Fruit fly (Drosophila melanogaster) whole organism, embryonic: Measurements from ENCODE around the gene corolla.

Source experiments
- CG10462 ChIP-seq: fragments of 200-800 bp; sonication (Bioruptor generic); optimal IDR thresholded peaks from 2 replicates; lab custom pipeline; 2016; ENCODE audit warnings: missing biosample characterization, missing genetic modification characterization
- CG11456 ChIP-seq: fragments of 200-800 bp; sonication (Bioruptor generic); IDR thresholded peaks from 3 replicates; pipeline ENCODE4 v1.3.6; 2022; ENCODE audit warnings: missing biosample characterization, missing genetic modification characterization
- CG13624 ChIP-seq: fragments of 200-800 bp; sonication (Bioruptor generic); optimal IDR thresholded peaks from 2 replicates; lab custom pipeline; 2016; ENCODE audit warnings: missing biosample characterization, missing genetic modification characterization
- CG14441 ChIP-seq: fragments of 200-800 bp; sonication (Bioruptor generic); IDR thresholded peaks from 2 replicates; pipeline ENCODE4 v1.3.6; 2022; ENCODE audit warnings: missing biosample characterization, missing genetic modification characterization
- CG1647 ChIP-seq: fragments of 200-800 bp; sonication (Bioruptor generic); optimal IDR thresholded peaks from 3 replicates; lab custom pipeline; 2016; ENCODE audit warnings: missing biosample characterization, missing genetic modification characterization
- CG16863 ChIP-seq: fragments of 200-800 bp; sonication (Bioruptor generic); optimal IDR thresholded peaks from 3 replicates; lab custom pipeline; 2016; ENCODE audit warnings: missing biosample characterization, missing genetic modification characterization
- CG17359 ChIP-seq: fragments of 200-800 bp; sonication (Bioruptor generic); optimal IDR thresholded peaks from 3 replicates; lab custom pipeline; 2018; ENCODE audit warnings: missing biosample characterization, mild to moderate bottlenecking, missing genetic modification characterization, moderate library complexity
- CG2712 ChIP-seq: fragments of 200-800 bp; optimal IDR thresholded peaks from 3 replicates; lab custom pipeline; 2019; ENCODE audit warnings: missing biosample characterization, mild to moderate bottlenecking, missing genetic modification characterization, moderate library complexity
- CG3065 ChIP-seq: fragments of 200-800 bp; sonication (Bioruptor generic); optimal IDR thresholded peaks from 2 replicates; lab custom pipeline; 2016; ENCODE audit warnings: missing biosample characterization, missing genetic modification characterization
- CG3407 ChIP-seq: fragments of 200-800 bp; sonication (Bioruptor generic); optimal IDR thresholded peaks from 2 replicates; lab custom pipeline; 2018; ENCODE audit warnings: missing biosample characterization, mild to moderate bottlenecking, missing genetic modification characterization
- CG4424 ChIP-seq: fragments of 200-800 bp; sonication (Bioruptor generic); optimal IDR thresholded peaks from 3 replicates; lab custom pipeline; 2016; ENCODE audit warnings: missing biosample characterization, missing genetic modification characterization
- CG6683 ChIP-seq: fragments of 200-800 bp; sonication (Bioruptor generic); optimal IDR thresholded peaks from 2 replicates; lab custom pipeline; 2017; ENCODE audit warnings: missing biosample characterization, mild to moderate bottlenecking, missing genetic modification characterization, missing genetic modification reagents
- CG7271 ChIP-seq: fragments of 200-800 bp; sonication (Bioruptor generic); optimal IDR thresholded peaks from 2 replicates; lab custom pipeline; 2018; ENCODE audit warnings: missing biosample characterization, mild to moderate bottlenecking, missing genetic modification characterization, moderate library complexity
- CG7839 ChIP-seq: fragments of 200-800 bp; sonication (Bioruptor generic); optimal IDR thresholded peaks from 3 replicates; lab custom pipeline; 2018; ENCODE audit warnings: missing biosample characterization, mild to moderate bottlenecking, missing genetic modification characterization, moderate library complexity
- CHES-1-like ChIP-seq: fragments of 200-800 bp; sonication (Bioruptor generic); optimal IDR thresholded peaks from 2 replicates; lab custom pipeline; 2016; ENCODE audit warnings: missing biosample characterization, missing genetic modification characterization
- CTCF ChIP-seq: fragments of 200-800 bp; sonication (Bioruptor generic); optimal IDR thresholded peaks from 2 replicates; lab custom pipeline; 2017; ENCODE audit warnings: missing biosample characterization, mild to moderate bottlenecking, missing genetic modification characterization, moderate library complexity
- Dbx ChIP-seq: fragments of 200-800 bp; sonication (Bioruptor generic); IDR thresholded peaks from 3 replicates; pipeline ENCODE4 v1.3.6; 2022; ENCODE audit warnings: missing biosample characterization, missing genetic modification characterization
- Doc3 ChIP-seq: fragments of 200-800 bp; sonication (Bioruptor generic); IDR thresholded peaks from 3 replicates; pipeline ENCODE4 v1.3.6; 2022; ENCODE audit warnings: missing biosample characterization, missing genetic modification characterization; ENCODE audit not compliant: partially characterized antibody
- E2f1 ChIP-seq: fragments of 200-800 bp; sonication (Bioruptor generic); IDR thresholded peaks from 2 replicates; pipeline ENCODE4 v1.3.6; 2022; ENCODE audit warnings: missing biosample characterization, missing genetic modification characterization
- Fer2 ChIP-seq: fragments of 200-800 bp; sonication (Bioruptor generic); optimal IDR thresholded peaks from 2 replicates; lab custom pipeline; 2018; ENCODE audit warnings: missing biosample characterization, mild to moderate bottlenecking, missing genetic modification characterization, moderate library complexity
- Gsc ChIP-seq: fragments of 200-800 bp; sonication (Bioruptor generic); IDR thresholded peaks from 2 replicates; pipeline ENCODE4 v1.3.6; 2022; ENCODE audit warnings: missing biosample characterization, missing genetic modification characterization
- HLH54F ChIP-seq: fragments of 200-800 bp; sonication (Bioruptor generic); optimal IDR thresholded peaks from 3 replicates; lab custom pipeline; 2016; ENCODE audit warnings: missing biosample characterization, missing genetic modification characterization
- Hey ChIP-seq: fragments of 200-800 bp; sonication (Bioruptor generic); optimal IDR thresholded peaks from 3 replicates; lab custom pipeline; 2018; ENCODE audit warnings: missing biosample characterization, mild to moderate bottlenecking, missing genetic modification characterization
- Hsf ChIP-seq: fragments of 200-800 bp; sonication (Bioruptor generic); optimal IDR thresholded peaks from 3 replicates; lab custom pipeline; 2016; ENCODE audit warnings: missing biosample characterization, missing genetic modification characterization
- Neu2 ChIP-seq: fragments of 200-800 bp; sonication (Bioruptor generic); optimal IDR thresholded peaks from 3 replicates; lab custom pipeline; 2016; ENCODE audit warnings: missing biosample characterization, missing genetic modification characterization, borderline replicate concordance
- Oaz ChIP-seq: fragments of 200-800 bp; sonication (Bioruptor generic); IDR thresholded peaks from 2 replicates; pipeline ENCODE4 v1.3.6; 2022; ENCODE audit warnings: missing biosample characterization, missing genetic modification characterization
- Opbp ChIP-seq: fragments of 200-800 bp; sonication (Bioruptor generic); IDR thresholded peaks from 3 replicates; pipeline ENCODE4 v1.3.6; 2022; ENCODE audit warnings: missing biosample characterization, missing genetic modification characterization; ENCODE audit not compliant: partially characterized antibody
- Optix ChIP-seq: fragments of 200-800 bp; sonication (Bioruptor generic); IDR thresholded peaks from 3 replicates; pipeline ENCODE4 v1.3.6; 2022; ENCODE audit warnings: missing biosample characterization, missing genetic modification characterization
- Scr ChIP-seq: fragments of 200-800 bp; sonication (Bioruptor generic); IDR thresholded peaks from 2 replicates; pipeline ENCODE4 v1.3.6; 2022; ENCODE audit warnings: missing biosample characterization, missing genetic modification characterization; ENCODE audit not compliant: partially characterized antibody
- Sry-β ChIP-seq: fragments of 200-800 bp; sonication (Bioruptor generic); optimal IDR thresholded peaks from 2 replicates; lab custom pipeline; 2018; ENCODE audit warnings: missing biosample characterization, mild to moderate bottlenecking, missing genetic modification characterization, moderate library complexity
- ato ChIP-seq: fragments of 200-800 bp; sonication (Bioruptor generic); IDR thresholded peaks from 2 replicates; pipeline ENCODE4 v1.3.6; 2022; ENCODE audit warnings: missing biosample characterization, missing genetic modification characterization; ENCODE audit not compliant: partially characterized antibody
- bcd ChIP-seq: fragments of 200-800 bp; sonication (Bioruptor generic); optimal IDR thresholded peaks from 2 replicates; lab custom pipeline; 2017; ENCODE audit warnings: missing biosample characterization, mild to moderate bottlenecking, missing genetic modification characterization
- cato ChIP-seq: fragments of 200-800 bp; sonication (Bioruptor generic); optimal IDR thresholded peaks from 2 replicates; lab custom pipeline; 2016; ENCODE audit warnings: missing biosample characterization, missing genetic modification characterization, borderline replicate concordance
- ci ChIP-seq: fragments of 200-800 bp; sonication (Bioruptor generic); IDR thresholded peaks from 3 replicates; pipeline ENCODE4 v1.3.6; 2022; ENCODE audit warnings: missing biosample characterization, missing genetic modification characterization
- ftz-f1 ChIP-seq: fragments of 200-800 bp; sonication (Bioruptor generic); optimal IDR thresholded peaks from 2 replicates; lab custom pipeline; 2016; ENCODE audit warnings: missing biosample characterization, missing genetic modification characterization
- hkb ChIP-seq, 2 experiments: fragments of 200-800 bp in 1 of 2; fragments of >200 bp in 1 of 2; sonication (Bioruptor generic) in 1 of 2; IDR thresholded peaks in 1 of 2; optimal IDR thresholded peaks in 1 of 2; 2 replicates each; pipeline versions ENCODE4 v1.3.6 to Lab custom; 2017 to 2022; ENCODE audit warnings: missing biosample characterization in 1 of 2, missing genetic modification characterization in 1 of 2
- lilli ChIP-seq: fragments of 200-800 bp; sonication (Bioruptor generic); optimal IDR thresholded peaks from 3 replicates; lab custom pipeline; 2016; ENCODE audit warnings: missing biosample characterization, missing genetic modification characterization
- maf-S ChIP-seq: fragments of 200-800 bp; sonication (Bioruptor generic); optimal IDR thresholded peaks from 2 replicates; lab custom pipeline; 2016; ENCODE audit warnings: missing biosample characterization, missing genetic modification characterization
- mam ChIP-seq: fragments of 200-800 bp; sonication (Bioruptor generic); optimal IDR thresholded peaks from 3 replicates; lab custom pipeline; 2016; ENCODE audit warnings: missing biosample characterization, missing genetic modification characterization
- nau ChIP-seq: fragments of 200-800 bp; sonication (Bioruptor generic); optimal IDR thresholded peaks from 3 replicates; lab custom pipeline; 2017; ENCODE audit warnings: missing biosample characterization, mild to moderate bottlenecking, missing genetic modification characterization, missing genetic modification reagents
- pb ChIP-seq: fragments of 200-800 bp; sonication (Bioruptor generic); optimal IDR thresholded peaks from 3 replicates; lab custom pipeline; 2016; ENCODE audit warnings: missing biosample characterization, missing genetic modification characterization
- pros ChIP-seq: fragments of 200-800 bp; sonication (Bioruptor generic); optimal IDR thresholded peaks from 3 replicates; lab custom pipeline; 2019; ENCODE audit warnings: missing biosample characterization, mild to moderate bottlenecking, missing genetic modification characterization, moderate library complexity
- row ChIP-seq: fragments of 200-800 bp; sonication (Bioruptor generic); IDR thresholded peaks from 3 replicates; pipeline ENCODE4 v1.3.6; 2022; ENCODE audit warnings: missing biosample characterization, missing genetic modification characterization
- shn ChIP-seq: fragments of 200-800 bp; sonication (Bioruptor generic); optimal IDR thresholded peaks from 3 replicates; lab custom pipeline; 2016; ENCODE audit warnings: missing biosample characterization, missing genetic modification characterization
- so ChIP-seq: fragments of 200-800 bp; sonication (Bioruptor generic); IDR thresholded peaks from 3 replicates; pipeline ENCODE4 v1.3.6; 2022; ENCODE audit warnings: missing biosample characterization, missing genetic modification characterization
- tin ChIP-seq: fragments of 200-800 bp; sonication (Bioruptor generic); optimal IDR thresholded peaks from 3 replicates; lab custom pipeline; 2016; ENCODE audit warnings: missing biosample characterization, missing genetic modification characterization
- tll ChIP-seq, 2 experiments: fragments of 200-800 bp in 1 of 2; fragments of >200 bp in 1 of 2; sonication (Bioruptor generic) in 1 of 2; optimal IDR thresholded peaks; 2 replicates each; lab custom pipeline; 2017 to 2019; ENCODE audit warnings: missing biosample characterization in 2 of 2, missing genetic modification characterization in 2 of 2, mild to moderate bottlenecking in 1 of 2, moderate library complexity in 1 of 2
- tup ChIP-seq: fragments of 200-800 bp; sonication (Bioruptor generic); optimal IDR thresholded peaks from 2 replicates; lab custom pipeline; 2016; ENCODE audit warnings: missing biosample characterization, mild to moderate bottlenecking, missing genetic modification characterization, moderate library complexity
- wek ChIP-seq: fragments of 200-800 bp; sonication (Bioruptor generic); optimal IDR thresholded peaks from 3 replicates; lab custom pipeline; 2018; ENCODE audit warnings: missing biosample characterization, mild to moderate bottlenecking, missing genetic modification characterization, moderate library complexity
- wor ChIP-seq: fragments of 200-800 bp; sonication (Bioruptor generic); IDR thresholded peaks from 2 replicates; pipeline ENCODE4 v1.3.6; 2022; ENCODE audit warnings: missing biosample characterization, missing genetic modification characterization
- zf30C ChIP-seq: fragments of 200-800 bp; sonication (Bioruptor generic); optimal IDR thresholded peaks from 3 replicates; lab custom pipeline; 2018; ENCODE audit warnings: missing biosample characterization, mild to moderate bottlenecking, missing genetic modification characterization

Gene corolla

dm6 chrX:17595822-17596221, 36.0 kb downstream of the corolla start (continued):
- TF ChIP-seq lilli (GFP tag; lab: Kevin White, UChicago) (peak; percentile 88), Doc3 (GFP tag; lab: Robert Waterston, UW) (no peak), CG4424 (GFP tag; lab: Kevin White, UChicago) (peak; percentile 73), mam (GFP tag; lab: Kevin White, UChicago) (peak; percentile 54), CG7271 (tag; lab: Kevin White, UChicago) (no peak), ato (GFP tag; lab: Robert Waterston, UW) (no peak), so (GFP tag; lab: Robert Waterston, UW) (peak; percentile 91), ci (GFP tag; lab: Robert Waterston, UW) (peak; percentile 83), nau (GFP tag; lab: Kevin White, UChicago) (peak; percentile 67), shn (GFP tag; lab: Kevin White, UChicago) (peak; percentile 16), tll (GFP tag; optimal IDR thresholded peaks at IDR 0.05; lab: Kevin White, UChicago) (no peak), CTCF (GFP tag; lab: Kevin White, UChicago) (no peak), CG11456 (GFP tag; lab: Robert Waterston, UW) (peak; percentile 89), CG3065 (GFP tag; lab: Kevin White, UChicago) (peak; percentile 5), hkb (optimal IDR thresholded peaks at IDR 0.05; lab: Kevin White, UChicago) (no peak), hkb (GFP tag; IDR thresholded peaks at IDR 0.05; lab: Robert Waterston, UW) (peak; percentile 85), CHES-1-like (GFP tag; lab: Kevin White, UChicago) (peak; percentile 35), Opbp (GFP tag; lab: Robert Waterston, UW) (no peak), Fer2 (tag; lab: Kevin White, UChicago) (peak; percentile 52), CG1647 (peak; percentile 69), row (GFP tag; lab: Robert Waterston, UW) (peak; percentile 86), pb (GFP tag; lab: Kevin White, UChicago) (no peak), cato (GFP tag; lab: Kevin White, UChicago) (peak; percentile 32), E2f1 (GFP tag; lab: Robert Waterston, UW) (peak; percentile 80), CG13624 (GFP tag; lab: Kevin White, UChicago) (peak; percentile 66), Dbx (GFP tag; lab: Robert Waterston, UW) (peak; percentile 92), CG3407 (GFP tag; lab: Kevin White, UChicago) (peak; percentile 10), CG14441 (peak; percentile 80), Oaz (GFP tag; lab: Robert Waterston, UW) (0 out of 2 replicates have a peak, but pooled peaks have one; percentile 24), Neu2 (GFP tag; lab: Kevin White, UChicago) (no peak), Scr (GFP tag; lab: Robert Waterston, UW) (no peak), pros (GFP tag; lab: Kevin White, UChicago) (no peak), Sry-β (no peak), tup (GFP tag; lab: Kevin White, UChicago) (peak; percentile 44), CG10462 (GFP tag; lab: Kevin White, UChicago) (no peak), Hey (tag; lab: Kevin White, UChicago) (no peak), bcd (GFP tag; lab: Kevin White, UChicago) (peak; percentile 77), Gsc (GFP tag; lab: Robert Waterston, UW) (peak; percentile 47; the same call in 1 of the 2 replicates), Optix (GFP tag; lab: Robert Waterston, UW) (peak; percentile 66; the same call in 2 of the 3 replicates), HLH54F (peak; percentile 60), zf30C (GFP tag; lab: Kevin White, UChicago) (no peak), CG17359 (tag; lab: Kevin White, UChicago) (peak; percentile 84), wek (no peak), CG6683 (peak; percentile 62), CG2712 (tag; lab: Kevin White, UChicago) (peak; percentile 80), wor (peak; percentile 58), CG16863 (GFP tag; lab: Kevin White, UChicago) (peak; percentile 23), tin (GFP tag; lab: Kevin White, UChicago) (peak; percentile 56), CG7839 (tag; lab: Kevin White, UChicago) (peak; percentile 85), Hsf (GFP tag; lab: Kevin White, UChicago) (peak; percentile 73), maf-S (GFP tag; lab: Kevin White, UChicago) (peak; percentile 18), ftz-f1 (GFP tag; lab: Kevin White, UChicago) (peak; percentile 10)
